Worm (Caenorhabditis elegans) whole organism, midembryonic: ENCODE results near the gene gst-18.

Experiments used
- cog-1 ChIP-seq: sonication (generic microtip); optimal IDR thresholded peaks from 2 replicates; lab custom pipeline; 2016; ENCODE audit warnings: missing genetic modification characterization, missing compliant biosample characterization
- ztf-23 ChIP-seq: fragments of 200-800 bp; sonication (Bioruptor generic); IDR thresholded peaks from 2 replicates; pipeline ENCODE4 v1.3.6; 2022; ENCODE audit warnings: missing genetic modification reagents, missing genetic modification characterization, missing compliant biosample characterization

ce11 chrII:13624330-13624729 lies 6.4 kb downstream of the gst-18 start, which contains the start of gene gst-16:
- no peak for TF ChIP-seq cog-1 (tag; lab: Kevin White, UChicago)
- no peak for TF ChIP-seq ztf-23 (GFP tag; lab: Robert Waterston, UW)
